Worm (Caenorhabditis elegans) whole organism, young adult: ENCODE measurements around the gene rap-2.

Experiments
- B0019.2 ChIP-seq: fragments of 200-800 bp; sonication (Bioruptor generic); conservative IDR thresholded peaks from 2 replicates; pipeline ENCODE4 v1.3.6; 2022; ENCODE audit warnings: missing genetic modification reagents, missing genetic modification characterization, missing compliant biosample characterization
- F10E7.11 ChIP-seq: sonication (generic microtip); optimal IDR thresholded peaks from 2 replicates; lab custom pipeline; 2017; ENCODE audit warnings: mild to moderate bottlenecking, missing genetic modification characterization, moderate library complexity, missing compliant biosample characterization
- F23B12.7 ChIP-seq: sonication (generic microtip); optimal IDR thresholded peaks from 2 replicates; lab custom pipeline; 2017; ENCODE audit warnings: missing genetic modification characterization, mild to moderate bottlenecking, missing compliant biosample characterization, antibody characterized with exemption, moderate library complexity; ENCODE audit not compliant: insufficient read depth
- F37B4.10 ChIP-seq: fragments of 200-800 bp; sonication (Bioruptor generic); IDR thresholded peaks from 2 replicates; pipeline ENCODE4 v1.3.6; 2022; ENCODE audit warnings: missing genetic modification characterization, missing compliant biosample characterization
- K12H6.12 ChIP-seq: fragments of 200-800 bp; sonication (Bioruptor generic); optimal IDR thresholded peaks from 2 replicates; lab custom pipeline; 2018; ENCODE audit warnings: mild to moderate bottlenecking, missing genetic modification characterization, missing compliant biosample characterization
- T07F8.4 ChIP-seq: sonication (generic microtip); optimal IDR thresholded peaks from 2 replicates; lab custom pipeline; 2016; ENCODE audit warnings: mild to moderate bottlenecking, missing genetic modification characterization, moderate library complexity, missing compliant biosample characterization
- Y53F4B.3 ChIP-seq: fragments of 200-800 bp; sonication (Bioruptor generic); IDR thresholded peaks from 2 replicates; pipeline ENCODE4 v1.3.6; 2022; ENCODE audit warnings: missing genetic modification reagents, missing genetic modification characterization, missing compliant biosample characterization
- Y53G8AR.9 ChIP-seq: fragments of 200-800 bp; sonication (Bioruptor generic); conservative IDR thresholded peaks from 2 replicates; pipeline ENCODE4 v1.3.6; 2022; ENCODE audit warnings: missing genetic modification reagents, missing genetic modification characterization, missing compliant biosample characterization
- Y67H2A.10 ChIP-seq: fragments of 200-800 bp; sonication (Bioruptor generic); conservative IDR thresholded peaks from 2 replicates; pipeline ENCODE4 v1.3.6; 2022; ENCODE audit warnings: missing genetic modification reagents, missing genetic modification characterization, missing compliant biosample characterization
- Y95B8A.8 ChIP-seq: fragments of 200-800 bp; sonication (Bioruptor generic); IDR thresholded peaks from 2 replicates; pipeline ENCODE4 v1.3.6; 2022; ENCODE audit warnings: missing genetic modification reagents, missing genetic modification characterization, missing compliant biosample characterization
- atf-7 ChIP-seq: sonication (generic microtip); optimal IDR thresholded peaks from 2 replicates; lab custom pipeline; 2017; ENCODE audit warnings: mild to moderate bottlenecking, missing genetic modification characterization, missing compliant biosample characterization
- attf-5 ChIP-seq: fragments of 200-800 bp; sonication (Bioruptor generic); optimal IDR thresholded peaks from 2 replicates; lab custom pipeline; 2018; ENCODE audit warnings: mild to moderate bottlenecking, missing genetic modification characterization, missing compliant biosample characterization
- attf-6 ChIP-seq: fragments of 200-800 bp; sonication (Bioruptor generic); IDR thresholded peaks from 2 replicates; pipeline ENCODE4 v1.3.6; 2022; ENCODE audit warnings: missing genetic modification reagents, missing genetic modification characterization, missing compliant biosample characterization
- ccch-3 ChIP-seq: fragments of 200-800 bp; sonication (Bioruptor generic); optimal IDR thresholded peaks from 2 replicates; lab custom pipeline; 2018; ENCODE audit warnings: mild to moderate bottlenecking, missing genetic modification characterization, missing compliant biosample characterization
- cebp-2 ChIP-seq: fragments of 200-800 bp; sonication (Bioruptor generic); IDR thresholded peaks from 2 replicates; pipeline ENCODE4 v1.3.6; 2022; ENCODE audit warnings: missing genetic modification characterization, missing compliant biosample characterization
- ceh-58 ChIP-seq: fragments of 200-800 bp; sonication (Bioruptor generic); IDR thresholded peaks from 2 replicates; pipeline ENCODE4 v1.3.6; 2022; ENCODE audit warnings: missing genetic modification characterization, missing compliant biosample characterization
- ceh-79 ChIP-seq: sonication (generic microtip); optimal IDR thresholded peaks from 2 replicates; lab custom pipeline; 2017; ENCODE audit warnings: mild to moderate bottlenecking, missing genetic modification characterization, missing compliant biosample characterization
- chd-7 ChIP-seq: sonication (generic microtip); optimal IDR thresholded peaks from 2 replicates; lab custom pipeline; 2016; ENCODE audit warnings: mild to moderate bottlenecking, missing genetic modification characterization, moderate library complexity, missing compliant biosample characterization
- efl-1 ChIP-seq: fragments of 150-350 bp; optimal IDR thresholded peaks from 2 replicates; lab custom pipeline; 2014; ENCODE audit warnings: missing biosample characterization, missing genetic modification reagents, missing genetic modification characterization
- hsf-1 ChIP-seq: fragments of 200-800 bp; sonication (Bioruptor generic); IDR thresholded peaks from 2 replicates; pipeline ENCODE4 v1.3.6; 2022; ENCODE audit warnings: missing genetic modification reagents, missing genetic modification characterization, missing compliant biosample characterization
- let-526 ChIP-seq: fragments of 200-800 bp; sonication (Bioruptor generic); IDR thresholded peaks from 2 replicates; pipeline ENCODE4 v1.3.6; 2022; ENCODE audit warnings: missing genetic modification reagents, missing genetic modification characterization, missing compliant biosample characterization
- let-607 ChIP-seq, 2 experiments: fragments of 200-800 bp in 1 of 2; sonication (Bioruptor generic) in 1 of 2; sonication (generic microtip) in 1 of 2; optimal IDR thresholded peaks; 2 replicates each; lab custom pipeline; 2016 to 2018; ENCODE audit warnings: mild to moderate bottlenecking in 2 of 2, missing compliant biosample characterization in 2 of 2, missing genetic modification characterization in 2 of 2, moderate library complexity in 2 of 2, missing genotype in 1 of 2
- lin-26 ChIP-seq: fragments of 200-800 bp; sonication (Bioruptor generic); IDR thresholded peaks from 2 replicates; pipeline ENCODE4 v1.3.6; 2022; ENCODE audit warnings: missing genetic modification reagents, missing genetic modification characterization, missing compliant biosample characterization
- lin-54 ChIP-seq: fragments of 200-800 bp; sonication (Bioruptor generic); optimal IDR thresholded peaks from 2 replicates; lab custom pipeline; 2018; ENCODE audit warnings: mild to moderate bottlenecking, missing genetic modification characterization, missing compliant biosample characterization
- lsy-27 ChIP-seq: sonication (generic microtip); optimal IDR thresholded peaks from 2 replicates; lab custom pipeline; 2017; ENCODE audit warnings: missing genetic modification characterization, mild to moderate bottlenecking, missing compliant biosample characterization, antibody characterized with exemption, missing genotype, borderline replicate concordance; ENCODE audit not compliant: insufficient read depth
- madf-10 ChIP-seq: sonication (generic microtip); optimal IDR thresholded peaks from 2 replicates; lab custom pipeline; 2016; ENCODE audit warnings: mild to moderate bottlenecking, missing genetic modification characterization, missing compliant biosample characterization
- madf-3 ChIP-seq: fragments of 200-800 bp; sonication (Bioruptor generic); IDR thresholded peaks from 2 replicates; pipeline ENCODE4 v1.3.6; 2022; ENCODE audit warnings: missing genetic modification reagents, missing genetic modification characterization, missing compliant biosample characterization
- mel-28 ChIP-seq: sonication (generic microtip); optimal IDR thresholded peaks from 2 replicates; lab custom pipeline; 2016; ENCODE audit warnings: borderline replicate concordance, mild to moderate bottlenecking, missing genetic modification characterization, missing compliant biosample characterization
- nhr-179 ChIP-seq: sonication (generic microtip); optimal IDR thresholded peaks from 2 replicates; lab custom pipeline; 2016; ENCODE audit warnings: mild to moderate bottlenecking, missing genetic modification characterization, missing compliant biosample characterization
- nhr-90 ChIP-seq: sonication (generic microtip); optimal IDR thresholded peaks from 2 replicates; lab custom pipeline; 2016; ENCODE audit warnings: missing genotype, mild to moderate bottlenecking, missing genetic modification characterization, missing compliant biosample characterization
- rpc-1 ChIP-seq, 2 experiments: fragments of 150-350 bp in 1 of 2; sonication (generic microtip) in 1 of 2; optimal IDR thresholded peaks; 2 replicates each; lab custom pipeline; 2014 to 2018; ENCODE audit warnings: missing biosample characterization in 1 of 2, missing genetic modification characterization in 1 of 2, missing genetic modification reagents in 1 of 2, missing genotype in 1 of 2
- sea-2 ChIP-seq: fragments of 200-800 bp; sonication (Bioruptor generic); IDR thresholded peaks from 2 replicates; pipeline ENCODE4 v1.3.6; 2022; ENCODE audit warnings: missing genetic modification characterization, missing compliant biosample characterization
- snpc-3.4 ChIP-seq: sonication (generic microtip); optimal IDR thresholded peaks from 2 replicates; lab custom pipeline; 2017; ENCODE audit warnings: missing genetic modification characterization, mild to moderate bottlenecking, missing compliant biosample characterization, antibody characterized with exemption, moderate library complexity, missing genotype, missing genetic modification reagents
- tbp1 ChIP-seq: fragments of 200-800 bp; sonication (Bioruptor generic); optimal IDR thresholded peaks from 2 replicates; lab custom pipeline; 2018; ENCODE audit warnings: mild to moderate bottlenecking, missing genetic modification characterization, missing compliant biosample characterization
- ztf-22 ChIP-seq: fragments of 200-800 bp; sonication (Bioruptor generic); optimal IDR thresholded peaks from 2 replicates; lab custom pipeline; 2018; ENCODE audit warnings: mild to moderate bottlenecking, missing genetic modification characterization, moderate library complexity, missing compliant biosample characterization
- ztf-26 ChIP-seq: sonication (generic microtip); optimal IDR thresholded peaks from 2 replicates; lab custom pipeline; 2017; ENCODE audit warnings: missing genetic modification characterization, missing compliant biosample characterization

Gene rap-2

DNA sequence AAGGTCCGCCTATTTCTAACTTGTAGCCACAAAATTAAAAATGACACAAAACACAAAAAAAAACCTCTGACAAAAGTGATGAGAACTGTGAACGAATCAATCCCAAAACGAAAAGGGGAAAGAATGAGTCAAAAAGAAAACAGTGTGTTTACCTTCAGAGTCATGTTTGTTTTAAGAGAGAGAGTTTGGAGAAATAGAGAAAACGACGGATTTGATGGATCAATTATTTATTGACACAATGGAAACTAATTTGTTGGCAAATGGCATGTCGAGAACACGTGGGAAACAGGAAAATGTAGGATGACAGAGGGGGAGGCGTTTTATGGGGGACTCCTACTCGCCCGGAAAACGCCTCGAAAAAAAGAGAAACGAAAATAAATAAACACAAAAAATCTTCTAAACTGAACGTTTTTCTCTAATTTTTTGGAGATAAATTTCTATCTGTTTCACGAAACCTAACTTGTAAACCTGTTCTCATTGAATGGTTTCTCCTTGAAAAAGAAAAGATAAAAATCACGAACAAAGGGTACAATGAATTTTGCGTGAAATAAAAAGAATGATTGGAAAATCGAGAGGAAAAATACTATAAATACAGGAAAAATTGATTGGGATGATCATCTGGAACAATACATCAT lies 47.0 kb downstream of the rap-2 start:
- TF ChIP-seq B0019.2 (no peak), Y67H2A.10 (GFP tag; lab: Robert Waterston, UW) (no peak), mel-28 (tag; lab: Kevin White, UChicago) (no peak), ztf-22 (no peak), lin-54 (no peak), ceh-79 (no peak), attf-6 (GFP tag; lab: Robert Waterston, UW) (no peak), attf-5 (GFP tag; lab: Kevin White, UChicago) (no peak), F10E7.11 (no peak), F23B12.7 (tag; lab: Kevin White, UChicago) (no peak), let-607 (tag; optimal IDR thresholded peaks at IDR 0.05; lab: Kevin White, UChicago) (no peak), ztf-26 (no peak), tbp1 (GFP tag; lab: Kevin White, UChicago) (no peak), cebp-2 (GFP tag; lab: Robert Waterston, UW) (no peak), atf-7 (tag; lab: Kevin White, UChicago) (no peak), madf-3 (GFP tag; lab: Robert Waterston, UW) (no peak), ccch-3 (no peak), sea-2 (GFP tag; lab: Robert Waterston, UW) (no peak)

DNA sequence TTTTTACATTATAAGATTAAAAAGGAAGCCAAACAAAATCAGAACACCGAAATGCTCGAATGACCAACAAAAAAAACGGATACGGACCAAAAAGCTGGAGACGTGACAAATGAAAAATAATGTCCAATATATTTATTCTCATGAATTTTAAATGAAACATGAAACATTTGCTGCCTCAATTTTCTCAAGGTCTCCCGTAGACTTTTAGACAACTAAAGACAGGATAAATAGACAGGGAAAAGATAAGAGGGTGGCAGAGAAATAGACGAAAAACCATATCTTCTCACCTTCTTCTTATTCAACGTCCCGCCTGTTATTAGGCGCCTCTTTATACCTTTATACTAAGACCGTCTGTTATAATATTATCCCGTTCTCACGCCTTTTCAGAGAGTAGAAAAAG lies 48.1 kb downstream of the rap-2 start:
- TF ChIP-seq cebp-2 (GFP tag; lab: Robert Waterston, UW) (no peak), K12H6.12 (no peak), nhr-179 (tag; lab: Kevin White, UChicago) (no peak), Y53G8AR.9 (GFP tag; lab: Robert Waterston, UW) (no peak), rpc-1 (optimal IDR thresholded peaks at IDR 0.05; lab: Kevin White, UChicago) (no peak), rpc-1 (tag; optimal IDR thresholded peaks at IDR 0.05; lab: Kevin White, UChicago) (no peak), ceh-58 (GFP tag; lab: Robert Waterston, UW) (no peak), F23B12.7 (tag; lab: Kevin White, UChicago) (no peak), lsy-27 (tag; lab: Kevin White, UChicago) (no peak), madf-10 (tag; lab: Kevin White, UChicago) (no peak), attf-6 (GFP tag; lab: Robert Waterston, UW) (no peak), let-526 (GFP tag; lab: Robert Waterston, UW) (no peak), chd-7 (tag; lab: Kevin White, UChicago) (no peak), F37B4.10 (GFP tag; lab: Robert Waterston, UW) (no peak), snpc-3.4 (no peak), tbp1 (GFP tag; lab: Kevin White, UChicago) (no peak), nhr-90 (tag; lab: Kevin White, UChicago) (no peak), hsf-1 (GFP tag; lab: Robert Waterston, UW) (no peak), Y53F4B.3 (GFP tag; lab: Robert Waterston, UW) (no peak)
- TF ChIP-seq, all 124 proteins: peak for 0

DNA sequence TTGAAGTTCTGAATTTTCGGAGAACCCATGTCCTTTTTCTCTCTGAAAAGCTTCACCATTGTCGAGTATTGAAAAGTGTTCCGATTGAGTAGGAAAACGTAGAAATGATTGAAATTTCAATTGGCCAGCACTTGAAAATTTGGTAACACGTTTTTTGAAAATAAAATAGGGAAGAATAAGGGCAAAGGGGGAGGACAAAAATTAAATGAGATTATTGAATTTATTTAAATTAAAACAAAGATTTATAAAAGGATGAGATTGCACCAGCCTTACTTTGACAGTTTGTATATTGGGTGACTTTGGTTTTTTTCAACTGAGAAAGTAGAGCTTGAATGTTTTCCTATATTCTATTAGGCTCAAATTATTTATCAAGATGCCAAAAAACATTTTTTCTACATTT lies 49.7 kb downstream of the rap-2 start, which contains the start of gene obr-2:
Gene obr-2 (minus strand): TSS at position 101 of the 400 bp plus-strand sequence.
- TF ChIP-seq attf-5 (GFP tag; lab: Kevin White, UChicago) (no peak), T07F8.4 (no peak)

DNA sequence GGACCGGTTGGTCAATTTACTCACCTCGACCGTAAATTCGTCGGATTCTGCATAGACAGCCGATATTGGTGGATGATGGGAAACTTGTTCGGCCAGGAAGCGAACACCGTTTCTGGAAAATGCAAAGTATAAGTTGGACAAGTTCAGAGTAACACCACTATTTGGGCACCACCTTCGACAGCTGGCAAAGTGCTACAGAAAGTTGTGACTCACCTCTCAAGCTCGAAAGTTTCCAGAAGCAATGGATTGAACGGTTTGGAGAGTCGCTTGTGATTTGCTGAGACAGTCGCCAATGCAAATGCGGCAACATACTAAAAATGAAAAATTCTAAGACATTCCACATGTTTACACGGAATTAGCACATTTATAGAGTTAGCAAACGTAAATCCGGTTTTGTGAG lies 50.6 kb downstream of the rap-2 start:
- no peak for TF ChIP-seq lin-26
- TF ChIP-seq Y95B8A.8 (GFP tag; lab: Robert Waterston, UW), result no peak
- no peak for TF ChIP-seq efl-1 (GFP tag; lab: Kevin White, UChicago)
